Worm (Caenorhabditis elegans) whole organism, midembryonic: ENCODE results near the gene pde-3.

Experiments used
- T22C8.4 ChIP-seq: fragments of 200-800 bp; sonication (Bioruptor generic); IDR thresholded peaks from 2 replicates; pipeline ENCODE4 v1.3.6; 2022; ENCODE audit warnings: missing genetic modification characterization, missing compliant biosample characterization
- cog-1 ChIP-seq: sonication (generic microtip); optimal IDR thresholded peaks from 2 replicates; lab custom pipeline; 2016; ENCODE audit warnings: missing genetic modification characterization, missing compliant biosample characterization
- flt-1 ChIP-seq: fragments of 200-800 bp; sonication (Bioruptor generic); IDR thresholded peaks from 2 replicates; pipeline ENCODE4 v1.3.6; 2022; ENCODE audit warnings: missing genetic modification characterization, missing compliant biosample characterization
- klf-2 ChIP-seq: fragments of 200-800 bp; sonication (Bioruptor generic); conservative IDR thresholded peaks from 2 replicates; pipeline ENCODE4 v1.3.6; 2022; ENCODE audit warnings: missing genetic modification reagents, missing genetic modification characterization, missing compliant biosample characterization
- med-1 ChIP-seq: sonication (generic microtip); optimal IDR thresholded peaks from 2 replicates; lab custom pipeline; 2017; ENCODE audit warnings: missing genetic modification characterization, mild to moderate bottlenecking, missing compliant biosample characterization, antibody characterized with exemption, missing genetic modification reagents; ENCODE audit not compliant: insufficient read depth
- ref-1 ChIP-seq: fragments of 200-800 bp; sonication (Bioruptor generic); conservative IDR thresholded peaks from 2 replicates; pipeline ENCODE4 v1.3.6; 2022; ENCODE audit warnings: missing genetic modification reagents, missing genetic modification characterization, missing compliant biosample characterization
- tab-1 ChIP-seq: fragments of 200-800 bp; sonication (Bioruptor generic); IDR thresholded peaks from 2 replicates; pipeline ENCODE4 v1.3.6; 2022; ENCODE audit warnings: missing genetic modification characterization, missing compliant biosample characterization
- ztf-23 ChIP-seq: fragments of 200-800 bp; sonication (Bioruptor generic); IDR thresholded peaks from 2 replicates; pipeline ENCODE4 v1.3.6; 2022; ENCODE audit warnings: missing genetic modification reagents, missing genetic modification characterization, missing compliant biosample characterization
- ztf-29 ChIP-seq: fragments of 200-800 bp; sonication (Bioruptor generic); IDR thresholded peaks from 2 replicates; pipeline ENCODE4 v1.3.6; 2022; ENCODE audit warnings: missing genetic modification reagents, missing genetic modification characterization, missing compliant biosample characterization

The pde-3 gene

DNA sequence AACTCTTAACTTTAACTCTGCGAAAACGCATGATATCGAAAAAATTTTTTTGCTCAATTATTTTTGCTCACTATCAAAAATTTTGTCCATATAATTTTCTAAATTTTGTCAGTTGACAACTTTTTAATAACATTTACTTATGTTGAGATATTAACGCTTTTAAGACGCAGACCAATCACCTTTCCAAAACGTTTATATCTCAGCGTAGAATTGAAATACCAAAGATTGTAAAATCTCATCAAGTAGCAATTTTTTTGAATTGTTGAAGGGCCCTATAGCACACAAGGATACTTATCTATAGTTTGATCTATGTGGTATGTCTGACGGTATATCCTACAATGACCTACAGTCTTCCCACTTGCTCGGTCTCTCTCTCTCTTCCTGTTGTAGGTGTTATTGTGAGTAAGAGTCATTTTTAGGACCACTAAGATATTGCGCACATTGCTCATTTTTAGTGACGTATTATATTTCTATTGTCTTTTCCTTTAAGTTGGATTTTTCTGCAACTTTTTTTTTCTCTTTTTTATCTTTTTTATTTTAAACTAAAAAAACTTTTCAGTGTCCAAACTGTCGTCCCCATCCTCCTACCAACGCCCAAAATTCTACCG, at the start of gene pde-3:
TSS of gene pde-3 (plus strand) at position 558 of the 608 bp plus-strand sequence.
- TF ChIP-seq klf-2 (GFP tag; lab: Robert Waterston, UW) (no peak), ztf-29 (GFP tag; lab: Robert Waterston, UW) (no peak), cog-1 (tag; lab: Kevin White, UChicago) (no peak), ref-1 (GFP tag; lab: Robert Waterston, UW) (no peak), flt-1 (GFP tag; lab: Robert Waterston, UW) (no peak), tab-1 (GFP tag; lab: Robert Waterston, UW) (no peak), med-1 (GFP tag; lab: Kevin White, UChicago) (no peak), T22C8.4 (GFP tag; lab: Robert Waterston, UW) (no peak), ztf-23 (no peak)

DNA sequence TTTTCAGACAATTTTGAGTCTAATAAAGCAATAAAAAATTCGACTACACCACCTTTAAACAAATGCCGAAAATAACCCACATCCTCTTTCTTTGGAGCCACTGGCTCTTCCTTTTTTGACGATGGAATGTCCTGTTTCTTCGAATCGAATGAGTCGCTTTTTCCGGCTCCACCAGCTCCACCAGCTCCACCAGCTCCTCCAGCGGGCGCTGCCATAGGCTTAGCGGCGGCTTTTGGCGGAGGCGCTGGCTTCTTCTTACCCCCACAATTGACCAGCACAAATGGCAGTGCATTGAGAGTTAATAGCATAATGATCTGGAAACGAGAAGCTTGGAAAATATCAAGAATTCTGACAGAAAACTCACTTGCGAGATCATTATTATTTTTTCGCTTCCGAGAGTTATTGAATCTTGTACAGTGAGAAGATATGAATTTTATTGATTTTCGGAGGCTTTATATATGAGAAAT, 42.7 kb upstream of the pde-3 start, which contains the start of gene Y53F4A.2:
TSS of gene Y53F4A.2 (minus strand) at position 417 of the 467 bp plus-strand sequence.
- TF ChIP-seq T22C8.4 (GFP tag; lab: Robert Waterston, UW) (no peak), tab-1 (GFP tag; lab: Robert Waterston, UW) (no peak), cog-1 (tag; lab: Kevin White, UChicago) (no peak), ztf-29 (GFP tag; lab: Robert Waterston, UW) (no peak), med-1 (GFP tag; lab: Kevin White, UChicago) (no peak), ztf-23 (no peak), klf-2 (GFP tag; lab: Robert Waterston, UW) (no peak), flt-1 (GFP tag; lab: Robert Waterston, UW) (no peak), ref-1 (GFP tag; lab: Robert Waterston, UW) (no peak)

DNA sequence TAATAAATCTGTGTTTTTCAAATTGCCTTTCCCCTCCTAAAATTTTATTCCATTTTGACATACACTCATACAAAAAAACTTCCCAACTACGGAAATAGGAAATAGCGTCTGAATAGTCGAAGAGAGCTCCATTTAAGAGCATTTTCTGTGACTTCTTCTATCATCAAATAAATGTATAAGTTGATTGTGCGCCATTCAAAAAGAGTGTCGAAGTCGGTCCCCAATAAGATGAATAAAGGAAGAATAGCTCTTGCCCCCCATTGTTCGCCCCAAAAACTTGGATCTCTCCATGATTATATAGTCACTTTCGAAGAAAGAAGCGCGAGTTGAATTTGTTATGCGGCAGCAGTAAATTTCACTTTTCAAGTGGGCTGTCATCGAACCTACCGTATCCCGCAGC, 27.0 kb upstream of the pde-3 start:
- TF ChIP-seq ref-1 (GFP tag; lab: Robert Waterston, UW) (no peak), flt-1 (GFP tag; lab: Robert Waterston, UW) (no peak), med-1 (GFP tag; lab: Kevin White, UChicago) (no peak)

DNA sequence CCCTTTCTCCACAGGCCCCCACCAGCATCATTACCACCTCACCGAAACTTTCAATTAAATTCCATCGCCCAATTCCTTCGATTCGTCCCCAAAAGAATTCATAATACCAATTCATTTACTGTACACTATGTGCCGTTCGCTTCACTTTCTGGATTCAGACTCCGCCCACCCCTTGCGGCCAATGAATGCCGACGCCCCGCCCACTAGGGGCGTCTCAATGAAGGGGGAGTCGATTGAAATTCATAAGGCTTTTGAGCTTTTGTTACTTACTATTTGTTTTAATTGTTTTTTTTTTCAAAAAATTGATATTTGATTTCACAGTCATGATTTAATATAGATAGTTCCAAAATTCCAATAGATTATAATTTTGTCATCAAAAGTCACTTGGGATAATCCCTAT, 23.0 kb upstream of the pde-3 start:
- TF ChIP-seq T22C8.4 (GFP tag; lab: Robert Waterston, UW) (no peak), ztf-29 (GFP tag; lab: Robert Waterston, UW) (no peak), flt-1 (GFP tag; lab: Robert Waterston, UW) (no peak), tab-1 (GFP tag; lab: Robert Waterston, UW) (no peak), ztf-23 (no peak), klf-2 (GFP tag; lab: Robert Waterston, UW) (no peak), cog-1 (tag; lab: Kevin White, UChicago) (no peak), ref-1 (GFP tag; lab: Robert Waterston, UW) (no peak), med-1 (GFP tag; lab: Kevin White, UChicago) (no peak)

DNA sequence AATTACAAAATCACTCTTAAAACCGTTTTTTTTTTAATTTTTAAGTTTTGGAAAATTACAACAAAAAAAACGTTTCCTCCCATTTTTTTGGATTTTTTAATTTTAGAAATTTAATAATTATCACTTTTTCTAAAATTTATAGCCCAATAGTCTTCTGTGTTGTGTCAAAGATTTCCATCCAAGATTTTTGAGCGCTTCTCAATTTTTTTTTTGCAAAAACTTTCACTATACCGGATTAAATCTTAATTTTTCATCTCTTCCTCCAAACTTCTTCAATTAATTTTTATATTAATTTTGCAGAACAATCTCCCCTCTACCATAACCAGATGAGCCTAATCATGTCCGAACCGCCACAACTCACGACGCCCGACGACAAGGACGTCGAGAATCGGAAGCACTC, 17.3 kb upstream of the pde-3 start, which contains the start of gene cog-1:
TSS of gene cog-1 (plus strand) at position 301 of the 400 bp plus-strand sequence.
- TF ChIP-seq med-1 (GFP tag; lab: Kevin White, UChicago) (no peak), tab-1 (GFP tag; lab: Robert Waterston, UW) (no peak), ztf-29 (GFP tag; lab: Robert Waterston, UW) (no peak), cog-1 (tag; lab: Kevin White, UChicago) (no peak), ref-1 (GFP tag; lab: Robert Waterston, UW) (no peak), flt-1 (GFP tag; lab: Robert Waterston, UW) (no peak), ztf-23 (no peak), T22C8.4 (GFP tag; lab: Robert Waterston, UW) (no peak), klf-2 (GFP tag; lab: Robert Waterston, UW) (no peak)

DNA sequence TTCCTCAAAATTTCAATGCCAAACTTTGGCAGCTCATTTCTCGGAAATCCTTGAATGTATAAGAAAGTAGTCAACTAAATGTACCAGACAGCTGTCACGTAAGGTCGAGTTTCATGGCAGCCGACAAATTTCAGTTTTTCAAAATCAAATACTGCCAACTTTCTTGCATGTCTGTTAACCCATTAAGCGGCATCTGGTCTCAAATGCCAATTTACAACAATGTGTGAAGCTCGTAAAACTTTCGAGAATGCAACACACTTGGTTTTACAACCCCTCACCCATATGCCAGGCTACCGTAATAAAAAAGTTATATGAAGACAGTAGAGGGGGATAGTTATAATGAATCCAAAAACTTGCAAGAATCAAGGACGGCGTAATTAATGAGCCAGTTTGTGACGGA, 15.9 kb upstream of the pde-3 start:
- no peak for TF ChIP-seq flt-1 (GFP tag; lab: Robert Waterston, UW)
- TF ChIP-seq ref-1 (GFP tag; lab: Robert Waterston, UW): no peak
- no peak for TF ChIP-seq med-1 (GFP tag; lab: Kevin White, UChicago)

DNA sequence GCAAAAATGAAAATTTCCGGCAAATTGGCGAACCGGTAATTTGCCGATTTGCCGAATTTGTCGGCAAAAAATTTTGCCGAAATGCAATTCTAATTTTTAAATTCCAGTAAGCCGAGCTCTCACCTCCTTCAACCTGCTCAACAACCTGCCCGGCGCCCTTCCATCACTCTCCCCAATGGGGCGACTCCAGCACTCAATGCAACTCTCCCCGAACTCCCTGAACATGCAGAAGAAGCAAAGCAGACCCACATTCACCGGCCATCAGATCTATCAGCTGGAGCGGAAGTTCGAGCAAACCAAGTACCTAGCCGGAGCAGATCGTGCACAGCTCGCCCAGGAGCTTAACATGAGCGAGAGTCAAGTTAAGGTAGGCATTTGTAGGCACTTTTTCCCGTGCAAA, 14.9 kb upstream of the pde-3 start:
- TF ChIP-seq ztf-29 (GFP tag; lab: Robert Waterston, UW) (no peak), ref-1 (GFP tag; lab: Robert Waterston, UW) (no peak), tab-1 (GFP tag; lab: Robert Waterston, UW) (no peak), cog-1 (tag; lab: Kevin White, UChicago) (no peak), med-1 (GFP tag; lab: Kevin White, UChicago) (no peak), ztf-23 (no peak), flt-1 (GFP tag; lab: Robert Waterston, UW) (no peak), klf-2 (GFP tag; lab: Robert Waterston, UW) (no peak), T22C8.4 (GFP tag; lab: Robert Waterston, UW) (no peak)

DNA sequence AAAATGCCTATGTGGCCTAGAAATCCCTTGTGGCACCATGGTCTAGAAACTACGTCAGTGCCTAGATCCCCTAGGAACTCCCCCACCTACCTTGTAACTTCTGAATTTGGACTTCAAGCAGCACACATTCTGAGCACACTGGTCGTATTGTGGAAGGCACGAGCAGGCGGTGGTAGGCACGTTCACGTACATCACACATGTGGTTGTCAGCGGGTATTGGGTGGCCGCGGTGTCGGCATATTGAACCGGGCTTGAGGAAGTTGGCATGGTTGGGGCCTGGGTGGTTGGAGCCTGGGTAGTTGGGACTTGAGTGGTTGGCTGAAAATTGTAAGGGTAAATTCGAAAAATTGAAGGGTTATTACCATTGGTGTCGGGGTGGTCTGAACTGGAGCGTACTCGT, 11.8 kb upstream of the pde-3 start:
- TF ChIP-seq T22C8.4 (GFP tag; lab: Robert Waterston, UW) (no peak), ztf-29 (GFP tag; lab: Robert Waterston, UW) (no peak), klf-2 (GFP tag; lab: Robert Waterston, UW) (no peak), ztf-23 (no peak), ref-1 (GFP tag; lab: Robert Waterston, UW) (no peak), flt-1 (GFP tag; lab: Robert Waterston, UW) (no peak), cog-1 (tag; lab: Kevin White, UChicago) (no peak), tab-1 (GFP tag; lab: Robert Waterston, UW) (no peak), med-1 (GFP tag; lab: Kevin White, UChicago) (no peak)

DNA sequence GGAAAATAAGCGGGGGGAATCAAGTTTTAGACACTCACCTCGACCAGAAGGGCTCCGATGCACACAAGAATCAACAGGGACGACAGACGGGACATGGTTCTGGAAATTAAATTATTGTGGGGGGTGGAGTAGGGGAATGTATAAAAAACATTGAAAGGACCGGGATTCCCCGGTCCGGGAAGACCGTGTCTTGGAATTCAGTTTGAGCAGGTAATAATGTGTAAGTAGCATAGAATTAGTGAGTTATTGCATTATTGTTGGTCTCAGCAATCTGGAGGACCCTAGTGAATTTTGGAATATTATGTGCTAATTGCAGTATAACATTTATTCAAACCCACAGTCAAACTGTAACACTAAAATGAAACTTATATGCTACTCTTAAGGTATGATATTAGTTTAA, 9.2 kb upstream of the pde-3 start, which contains the start of gene R03C1.1:
TSS of gene R03C1.1 (minus strand) at position 101 of the 400 bp plus-strand sequence.
- TF ChIP-seq cog-1 (tag; lab: Kevin White, UChicago) (no peak), ztf-23 (no peak), tab-1 (GFP tag; lab: Robert Waterston, UW) (no peak), flt-1 (GFP tag; lab: Robert Waterston, UW) (no peak), ref-1 (GFP tag; lab: Robert Waterston, UW) (no peak), T22C8.4 (GFP tag; lab: Robert Waterston, UW) (no peak), ztf-29 (GFP tag; lab: Robert Waterston, UW) (no peak), klf-2 (GFP tag; lab: Robert Waterston, UW) (no peak), med-1 (GFP tag; lab: Kevin White, UChicago) (no peak)
